Worm (Caenorhabditis elegans): ENCODE data around the gene C28C12.11.

C28C12.11 gene

ce11 chrIV:8473756-8474155, at the start of gene C28C12.11:
C28C12.11 (plus strand) TSS chrIV:8474056.
- TF ChIP-seq flt-1 (GFP tag; IDR thresholded peaks at IDR 0.05) = no peak
- no peak for TF ChIP-seq med-1 (GFP tag; optimal IDR thresholded peaks at IDR 0.05; ENCODE audit: insufficient read depth)
- no peak for TF ChIP-seq ref-1 (GFP tag; conservative IDR thresholded peaks at IDR 0.05)
- TF ChIP-seq tab-1 (GFP tag; IDR thresholded peaks at IDR 0.05) = no peak
- TF ChIP-seq ztf-29 (GFP tag; IDR thresholded peaks at IDR 0.05) = no peak
- TF ChIP-seq ztf-23 (GFP tag; IDR thresholded peaks at IDR 0.05) = no peak
- TF ChIP-seq cog-1 (tag; optimal IDR thresholded peaks at IDR 0.05) = no peak
- TF ChIP-seq T22C8.4 (GFP tag; IDR thresholded peaks at IDR 0.05) = no peak
- TF ChIP-seq klf-2 (GFP tag; conservative IDR thresholded peaks at IDR 0.05) = no peak

ce11 chrIV:8426537-8426936, 47.3 kb upstream of the C28C12.11 start, which contains the start of the genes T26A8.3 and tmem-231:
T26A8.3 (minus strand) TSS chrIV:8426637.
tmem-231 (plus strand) TSS chrIV:8426785.
- TF ChIP-seq flt-1 (GFP tag; IDR thresholded peaks at IDR 0.05) (no peak), cog-1 (tag; optimal IDR thresholded peaks at IDR 0.05) (no peak), ref-1 (GFP tag; conservative IDR thresholded peaks at IDR 0.05) (no peak), ztf-23 (GFP tag; IDR thresholded peaks at IDR 0.05) (no peak), ztf-29 (GFP tag; IDR thresholded peaks at IDR 0.05) (no peak), klf-2 (GFP tag; conservative IDR thresholded peaks at IDR 0.05) (no peak), tab-1 (GFP tag; IDR thresholded peaks at IDR 0.05) (no peak), med-1 (GFP tag; optimal IDR thresholded peaks at IDR 0.05; ENCODE audit: insufficient read depth) (no peak), T22C8.4 (GFP tag; IDR thresholded peaks at IDR 0.05) (no peak)

ce11 chrIV:8428492-8428891, 45.4 kb upstream of the C28C12.11 start:
- TF ChIP-seq flt-1 (GFP tag; IDR thresholded peaks at IDR 0.05) (peak; percentile 76), T22C8.4 (GFP tag; IDR thresholded peaks at IDR 0.05) (no peak), cog-1 (tag; optimal IDR thresholded peaks at IDR 0.05) (peak; percentile 43), ref-1 (GFP tag; conservative IDR thresholded peaks at IDR 0.05) (no peak), ztf-29 (GFP tag; IDR thresholded peaks at IDR 0.05) (no peak), ztf-23 (GFP tag; IDR thresholded peaks at IDR 0.05) (0 out of 2 replicates have a peak, but pooled peaks have one; percentile 22), tab-1 (GFP tag; IDR thresholded peaks at IDR 0.05) (0 out of 2 replicates have a peak, but pooled peaks have one; percentile 74), med-1 (GFP tag; optimal IDR thresholded peaks at IDR 0.05; ENCODE audit: insufficient read depth) (no peak)

ce11 chrIV:8431567-8432458, 42.0 kb upstream of the C28C12.11 start:
- TF ChIP-seq ztf-23 (GFP tag; IDR thresholded peaks at IDR 0.05) (peak; percentile 35; the same call in 1 of the 2 replicates), med-1 (GFP tag; optimal IDR thresholded peaks at IDR 0.05; ENCODE audit: insufficient read depth) (no peak), T22C8.4 (GFP tag; IDR thresholded peaks at IDR 0.05) (peak; percentile 86), klf-2 (GFP tag; conservative IDR thresholded peaks at IDR 0.05) (no peak), flt-1 (GFP tag; IDR thresholded peaks at IDR 0.05) (peak; percentile 83), cog-1 (tag; optimal IDR thresholded peaks at IDR 0.05) (no peak), ref-1 (GFP tag; conservative IDR thresholded peaks at IDR 0.05) (no peak), ztf-29 (GFP tag; IDR thresholded peaks at IDR 0.05) (peak; percentile 86), tab-1 (GFP tag; IDR thresholded peaks at IDR 0.05) (no peak; the same call in 1 of the 2 replicates)

- TF ChIP-seq med-1 (GFP tag; optimal IDR thresholded peaks at IDR 0.05; ENCODE audit: insufficient read depth) (no peak), ztf-23 (GFP tag; IDR thresholded peaks at IDR 0.05) (peak; percentile 51; the same call in 1 of the 2 replicates), T22C8.4 (GFP tag; IDR thresholded peaks at IDR 0.05) (peak; percentile 29; the same call in 1 of the 2 replicates), ztf-29 (GFP tag; IDR thresholded peaks at IDR 0.05) (peak; percentile 59; the same call in 1 of the 2 replicates), klf-2 (GFP tag; conservative IDR thresholded peaks at IDR 0.05) (no peak), flt-1 (GFP tag; IDR thresholded peaks at IDR 0.05) (peak; percentile 86), tab-1 (GFP tag; IDR thresholded peaks at IDR 0.05) (peak; percentile 73; the same call in 1 of the 2 replicates), cog-1 (tag; optimal IDR thresholded peaks at IDR 0.05) (peak; percentile 94), ref-1 (GFP tag; conservative IDR thresholded peaks at IDR 0.05) (no peak)
Observed at ce11 chrIV:8432709-8433108, 41.1 kb upstream of the C28C12.11 start, which contains the start of the genes T26A8.4 and pdtf-1. T26A8.4 (minus strand) TSS chrIV:8432893. pdtf-1 (plus strand) TSS chrIV:8433038.

- no peak for TF ChIP-seq med-1 (GFP tag; optimal IDR thresholded peaks at IDR 0.05; ENCODE audit: insufficient read depth)
- no peak for TF ChIP-seq tab-1 (GFP tag; IDR thresholded peaks at IDR 0.05)
- no peak for TF ChIP-seq klf-2 (GFP tag; conservative IDR thresholded peaks at IDR 0.05)
- TF ChIP-seq ref-1 (GFP tag; conservative IDR thresholded peaks at IDR 0.05) = no peak
Observed at ce11 chrIV:8446904-8447303, 27.0 kb upstream of the C28C12.11 start, which contains the start of gene T01B11.1. T01B11.1 (plus strand) TSS chrIV:8447204.

- TF ChIP-seq tab-1 (GFP tag; IDR thresholded peaks at IDR 0.05) (no peak), flt-1 (GFP tag; IDR thresholded peaks at IDR 0.05) (no peak)
Observed at ce11 chrIV:8449869-8450268, 24.0 kb upstream of the C28C12.11 start.

- TF ChIP-seq ztf-23 (GFP tag; IDR thresholded peaks at IDR 0.05) (no peak), ztf-29 (GFP tag; IDR thresholded peaks at IDR 0.05) (no peak), cog-1 (tag; optimal IDR thresholded peaks at IDR 0.05) (no peak), ref-1 (GFP tag; conservative IDR thresholded peaks at IDR 0.05) (no peak), klf-2 (GFP tag; conservative IDR thresholded peaks at IDR 0.05) (no peak), flt-1 (GFP tag; IDR thresholded peaks at IDR 0.05) (no peak), tab-1 (GFP tag; IDR thresholded peaks at IDR 0.05) (no peak), T22C8.4 (GFP tag; IDR thresholded peaks at IDR 0.05) (no peak), med-1 (GFP tag; optimal IDR thresholded peaks at IDR 0.05; ENCODE audit: insufficient read depth) (no peak)
Observed at ce11 chrIV:8450534-8450933, 23.3 kb upstream of the C28C12.11 start.

- TF ChIP-seq med-1 (GFP tag; optimal IDR thresholded peaks at IDR 0.05; ENCODE audit: insufficient read depth) (no peak), klf-2 (GFP tag; conservative IDR thresholded peaks at IDR 0.05) (no peak), ztf-29 (GFP tag; IDR thresholded peaks at IDR 0.05) (no peak), ref-1 (GFP tag; conservative IDR thresholded peaks at IDR 0.05) (no peak), tab-1 (GFP tag; IDR thresholded peaks at IDR 0.05) (no peak), flt-1 (GFP tag; IDR thresholded peaks at IDR 0.05) (no peak), cog-1 (tag; optimal IDR thresholded peaks at IDR 0.05) (no peak), T22C8.4 (GFP tag; IDR thresholded peaks at IDR 0.05) (no peak), ztf-23 (GFP tag; IDR thresholded peaks at IDR 0.05) (no peak)
Observed at ce11 chrIV:8451709-8452248, 22.1 kb upstream of the C28C12.11 start, which contains the start of gene eppl-1. eppl-1 (minus strand) TSS chrIV:8451759.

Data from whole organism, midembryonic.